Worm (Caenorhabditis elegans) whole organism, mixed stage, embryonic: ENCODE results near the gene set-19.

Source experiments
- bed-3 ChIP-seq: fragments of 200-800 bp; sonication (Bioruptor generic); optimal IDR thresholded peaks from 3 replicates; lab custom pipeline; 2018; ENCODE audit warnings: mild to moderate bottlenecking, missing genetic modification characterization, moderate library complexity, missing compliant biosample characterization
- ceh-83 ChIP-seq: fragments of 200-800 bp; sonication (Bioruptor generic); optimal IDR thresholded peaks from 2 replicates; lab custom pipeline; 2018; ENCODE audit warnings: mild to moderate bottlenecking, missing genetic modification characterization, missing compliant biosample characterization
- ces-1 ChIP-seq: fragments of 150-350 bp; optimal IDR thresholded peaks from 2 replicates; lab custom pipeline; 2014; ENCODE audit warnings: missing biosample characterization, missing genetic modification reagents, missing genetic modification characterization
- elt-1 ChIP-seq: sonication (generic microtip); optimal IDR thresholded peaks from 2 replicates; lab custom pipeline; 2017; ENCODE audit warnings: missing genetic modification characterization, mild to moderate bottlenecking, missing compliant biosample characterization, antibody characterized with exemption, moderate library complexity, borderline replicate concordance; ENCODE audit not compliant: insufficient read depth
- lsy-2 ChIP-seq: fragments of 150-350 bp; optimal IDR thresholded peaks from 2 replicates; lab custom pipeline; 2014; ENCODE audit warnings: missing biosample characterization, missing genetic modification characterization
- nhr-237 ChIP-seq: fragments of 150-350 bp; optimal IDR thresholded peaks from 2 replicates; lab custom pipeline; 2014; ENCODE audit warnings: missing biosample characterization, missing genetic modification characterization
- nhr-28 ChIP-seq: fragments of 150-350 bp; optimal IDR thresholded peaks from 2 replicates; lab custom pipeline; 2014; ENCODE audit warnings: missing biosample characterization, missing genetic modification characterization
- nhr-76 ChIP-seq: sonication (generic microtip); optimal IDR thresholded peaks from 2 replicates; lab custom pipeline; 2017; ENCODE audit warnings: missing biosample characterization, missing genetic modification characterization
- snpc-4 ChIP-seq: fragments of 150-350 bp; optimal IDR thresholded peaks from 2 replicates; lab custom pipeline; 2014; ENCODE audit warnings: missing biosample characterization, missing genetic modification characterization
- sptf-1 ChIP-seq: sonication (generic microtip); optimal IDR thresholded peaks from 2 replicates; lab custom pipeline; 2017; ENCODE audit warnings: mild to moderate bottlenecking, missing genetic modification characterization, moderate library complexity, missing compliant biosample characterization
- unc-62 ChIP-seq: fragments of 150-350 bp; optimal IDR thresholded peaks from 2 replicates; lab custom pipeline; 2014; ENCODE audit warnings: missing biosample characterization, missing genetic modification reagents, missing genetic modification characterization

- TF ChIP-seq bed-3 (no peak), nhr-28 (tag; lab: Kevin White, UChicago) (no peak), sptf-1 (tag; lab: Kevin White, UChicago) (no peak), unc-62 (GFP tag; lab: Kevin White, UChicago) (no peak), ces-1 (GFP tag; lab: Kevin White, UChicago) (no peak), nhr-237 (tag; lab: Kevin White, UChicago) (no peak), elt-1 (tag; lab: Kevin White, UChicago) (no peak), lsy-2 (no peak), ceh-83 (no peak), snpc-4 (tag; lab: Kevin White, UChicago) (no peak), nhr-76 (tag; lab: Kevin White, UChicago) (no peak)
Observed at ce11 chrX:5661179-5661578, 18.8 kb downstream of the set-19 start.
